Fruit fly (Drosophila melanogaster): ENCODE data around the gene Sur-8.

Gene Sur-8

dm6 chr3R:17407576-17407975 is 5.3 kb upstream of the Sur-8 start, which contains the start of gene CG17283:
TSS of gene CG17283 (plus strand) at chr3R:17407876.
- no peak for TF ChIP-seq Mnt (GFP tag; optimal IDR thresholded peaks at IDR 0.05)
- no peak for TF ChIP-seq CG11617 (GFP tag; optimal IDR thresholded peaks at IDR 0.05)
- TF ChIP-seq cic (GFP tag; optimal IDR thresholded peaks at IDR 0.05): no peak
- no peak for TF ChIP-seq pad (GFP tag; optimal IDR thresholded peaks at IDR 0.05)
- TF ChIP-seq CG7101 (tag; optimal IDR thresholded peaks at IDR 0.05): no peak
- no peak for TF ChIP-seq Hr96 (GFP tag; optimal IDR thresholded peaks at IDR 0.05)
- no peak for TF ChIP-seq Crg-1 (GFP tag; optimal IDR thresholded peaks at IDR 0.05)
- TF ChIP-seq CG7045 (GFP tag; optimal IDR thresholded peaks at IDR 0.05): no peak
- TF ChIP-seq Clk (GFP tag; optimal IDR thresholded peaks at IDR 0.05): no peak
- TF ChIP-seq cnc (optimal IDR thresholded peaks at IDR 0.05): no peak
- TF ChIP-seq bab1 (GFP tag; optimal IDR thresholded peaks at IDR 0.05): no peak

dm6 chr3R:17406411-17406810 is 4.1 kb upstream of the Sur-8 start, which contains the start of the genes CG42824 and CG42798:
TSS of gene CG42824 (minus strand) at chr3R:17406511.
TSS of gene CG42798 (plus strand) at chr3R:17406678.
- no peak for TF ChIP-seq toe (GFP tag; optimal IDR thresholded peaks at IDR 0.05)
- TF ChIP-seq tj (GFP tag; optimal IDR thresholded peaks at IDR 0.05): no peak
- no peak for TF ChIP-seq cnc (optimal IDR thresholded peaks at IDR 0.05)
- TF ChIP-seq ovo (GFP tag; optimal IDR thresholded peaks at IDR 0.05): no peak
- TF ChIP-seq CG7045 (GFP tag; optimal IDR thresholded peaks at IDR 0.05): no peak
- TF ChIP-seq CG5204 (GFP tag; optimal IDR thresholded peaks at IDR 0.05): no peak
- TF ChIP-seq CG33017 (tag; optimal IDR thresholded peaks at IDR 0.05): no peak
- no peak for TF ChIP-seq CG12768 (GFP tag; optimal IDR thresholded peaks at IDR 0.05)
- TF ChIP-seq CG1620 (GFP tag; optimal IDR thresholded peaks at IDR 0.05): no peak
- no peak for TF ChIP-seq CG11617 (GFP tag; optimal IDR thresholded peaks at IDR 0.05)
- TF ChIP-seq bab1 (GFP tag; optimal IDR thresholded peaks at IDR 0.05): no peak
- TF ChIP-seq Clk (GFP tag; optimal IDR thresholded peaks at IDR 0.05): no peak
- TF ChIP-seq CG7101 (tag; optimal IDR thresholded peaks at IDR 0.05): no peak
- TF ChIP-seq Mnt (GFP tag; optimal IDR thresholded peaks at IDR 0.05): no peak
- no peak for TF ChIP-seq CG14711 (tag; optimal IDR thresholded peaks at IDR 0.05)

- TF ChIP-seq Mnt (GFP tag; optimal IDR thresholded peaks at IDR 0.05) (no peak), Hr96 (GFP tag; optimal IDR thresholded peaks at IDR 0.05) (no peak), kay (GFP tag; ENCODE audit: borderline replicate concordance) (no peak), CG5204 (GFP tag; optimal IDR thresholded peaks at IDR 0.05) (no peak), bab1 (GFP tag; optimal IDR thresholded peaks at IDR 0.05) (no peak), CG7101 (tag; optimal IDR thresholded peaks at IDR 0.05) (no peak), CG14711 (tag; optimal IDR thresholded peaks at IDR 0.05) (no peak), Clk (GFP tag; optimal IDR thresholded peaks at IDR 0.05) (no peak), pad (GFP tag; optimal IDR thresholded peaks at IDR 0.05) (no peak), CG12768 (GFP tag; optimal IDR thresholded peaks at IDR 0.05) (no peak), Crg-1 (GFP tag; optimal IDR thresholded peaks at IDR 0.05) (no peak), cnc (optimal IDR thresholded peaks at IDR 0.05) (no peak), CG1620 (GFP tag; optimal IDR thresholded peaks at IDR 0.05) (no peak), CG33017 (tag; optimal IDR thresholded peaks at IDR 0.05) (no peak), cic (GFP tag; optimal IDR thresholded peaks at IDR 0.05) (no peak), CG7045 (GFP tag; optimal IDR thresholded peaks at IDR 0.05) (no peak), ovo (GFP tag; optimal IDR thresholded peaks at IDR 0.05) (no peak), tj (GFP tag; optimal IDR thresholded peaks at IDR 0.05) (no peak)
Observed at dm6 chr3R:17405009-17405408, 2.7 kb upstream of the Sur-8 start, which contains the start of gene CG42823. TSS of gene CG42823 (minus strand) at chr3R:17405109.

- TF ChIP-seq cnc (optimal IDR thresholded peaks at IDR 0.05): no peak
- no peak for TF ChIP-seq bab1 (GFP tag; optimal IDR thresholded peaks at IDR 0.05)
- TF ChIP-seq CG5204 (GFP tag; optimal IDR thresholded peaks at IDR 0.05): no peak
- TF ChIP-seq pad (GFP tag; optimal IDR thresholded peaks at IDR 0.05): no peak
- no peak for TF ChIP-seq tj (GFP tag; optimal IDR thresholded peaks at IDR 0.05)
- no peak for TF ChIP-seq kay (GFP tag; ENCODE audit: borderline replicate concordance)
- TF ChIP-seq CG11617 (GFP tag; optimal IDR thresholded peaks at IDR 0.05): no peak
- no peak for TF ChIP-seq Hr96 (GFP tag; optimal IDR thresholded peaks at IDR 0.05)
- TF ChIP-seq CG14711 (tag; optimal IDR thresholded peaks at IDR 0.05): no peak
- TF ChIP-seq CG7101 (tag; optimal IDR thresholded peaks at IDR 0.05): no peak
- no peak for TF ChIP-seq cic (GFP tag; optimal IDR thresholded peaks at IDR 0.05)
- TF ChIP-seq CG12768 (GFP tag; optimal IDR thresholded peaks at IDR 0.05): no peak
- no peak for TF ChIP-seq ovo (GFP tag; optimal IDR thresholded peaks at IDR 0.05)
- TF ChIP-seq toe (GFP tag; optimal IDR thresholded peaks at IDR 0.05): no peak
Observed at dm6 chr3R:17404155-17404554, 1.8 kb upstream of the Sur-8 start.

- TF ChIP-seq tj (GFP tag; optimal IDR thresholded peaks at IDR 0.05) (no peak), kay (GFP tag; ENCODE audit: borderline replicate concordance) (peak; percentile 58)
Observed at dm6 chr3R:17403618-17404017, 1.3 kb upstream of the Sur-8 start, which contains the start of gene CG34280. TSS of gene CG34280 (minus strand) at chr3R:17403718.

- no peak for TF ChIP-seq cnc (optimal IDR thresholded peaks at IDR 0.05)
- no peak for TF ChIP-seq CG12768 (GFP tag; optimal IDR thresholded peaks at IDR 0.05)
- no peak for TF ChIP-seq Crg-1 (GFP tag; optimal IDR thresholded peaks at IDR 0.05)
- no peak for TF ChIP-seq CG11617 (GFP tag; optimal IDR thresholded peaks at IDR 0.05)
Observed at dm6 chr3R:17403188-17403587, 873 bp upstream of the Sur-8 start, which contains the start of gene CG34279. TSS of gene CG34279 (minus strand) at chr3R:17403288.

- no peak for TF ChIP-seq cic (GFP tag; optimal IDR thresholded peaks at IDR 0.05)
- peak; percentile 22 for TF ChIP-seq CG14711 (tag; optimal IDR thresholded peaks at IDR 0.05)
- TF ChIP-seq bab1 (GFP tag; optimal IDR thresholded peaks at IDR 0.05): peak; percentile 45
- TF ChIP-seq ovo (GFP tag; optimal IDR thresholded peaks at IDR 0.05): peak; percentile 20
- TF ChIP-seq CG12768 (GFP tag; optimal IDR thresholded peaks at IDR 0.05): no peak
- TF ChIP-seq CG33017 (tag; optimal IDR thresholded peaks at IDR 0.05): peak; percentile 28
- TF ChIP-seq Hr96 (GFP tag; optimal IDR thresholded peaks at IDR 0.05): peak; percentile 56
- no peak for TF ChIP-seq CG7045 (GFP tag; optimal IDR thresholded peaks at IDR 0.05)
- no peak for TF ChIP-seq Clk (GFP tag; optimal IDR thresholded peaks at IDR 0.05)
- TF ChIP-seq CG7101 (tag; optimal IDR thresholded peaks at IDR 0.05): peak; percentile 48
- TF ChIP-seq toe (GFP tag; optimal IDR thresholded peaks at IDR 0.05): peak; percentile 38
- TF ChIP-seq CG5204 (GFP tag; optimal IDR thresholded peaks at IDR 0.05): peak; percentile 78
- TF ChIP-seq Mnt (GFP tag; optimal IDR thresholded peaks at IDR 0.05): peak; percentile 31
- TF ChIP-seq tj (GFP tag; optimal IDR thresholded peaks at IDR 0.05): no peak
- no peak for TF ChIP-seq cnc (optimal IDR thresholded peaks at IDR 0.05)
- peak; percentile 44 for TF ChIP-seq Crg-1 (GFP tag; optimal IDR thresholded peaks at IDR 0.05)
- TF ChIP-seq CG11617 (GFP tag; optimal IDR thresholded peaks at IDR 0.05): peak; percentile 1
- peak; percentile 89 for TF ChIP-seq kay (GFP tag; ENCODE audit: borderline replicate concordance)
- TF ChIP-seq pad (GFP tag; optimal IDR thresholded peaks at IDR 0.05): no peak
- TF ChIP-seq CG1620 (GFP tag; optimal IDR thresholded peaks at IDR 0.05): peak; percentile 7
Observed at dm6 chr3R:17401289-17401752, 994 bp downstream of the Sur-8 start.
